Worm (Caenorhabditis elegans) whole organism, L2 larva: ENCODE measurements around the gene W04E12.9.

ENCODE experiments used
- R02D3.7 ChIP-seq: fragments of 150-350 bp; optimal IDR thresholded peaks from 2 replicates; lab custom pipeline; 2014; ENCODE audit warnings: missing biosample characterization, missing genetic modification characterization
- Y55F3AM.14 ChIP-seq: fragments of 200-800 bp; sonication (Bioruptor generic); optimal IDR thresholded peaks from 2 replicates; lab custom pipeline; 2018; ENCODE audit warnings: mild to moderate bottlenecking, missing genetic modification characterization, missing compliant biosample characterization
- ceh-82 ChIP-seq: fragments of 150-350 bp; optimal IDR thresholded peaks from 2 replicates; lab custom pipeline; 2014; ENCODE audit warnings: missing biosample characterization, missing genetic modification characterization
- fos-1 ChIP-seq: fragments of 150-350 bp; optimal IDR thresholded peaks from 2 replicates; lab custom pipeline; 2014; ENCODE audit warnings: missing biosample characterization, missing genetic modification characterization
- lsy-2 ChIP-seq, 2 experiments: fragments of 150-350 bp in 1 of 2; sonication (generic microtip) in 1 of 2; optimal IDR thresholded peaks; 2 replicates each; lab custom pipeline; 2014 to 2017; ENCODE audit warnings: missing biosample characterization in 2 of 2, missing genetic modification characterization in 2 of 2
- mab-5 ChIP-seq: fragments of 150-350 bp; optimal IDR thresholded peaks from 2 replicates; lab custom pipeline; 2014; ENCODE audit warnings: missing biosample characterization, missing genetic modification characterization
- nhr-77 ChIP-seq: fragments of 150-350 bp; optimal IDR thresholded peaks from 2 replicates; lab custom pipeline; 2014; ENCODE audit warnings: missing biosample characterization, missing genetic modification characterization
- zag-1 ChIP-seq: fragments of 150-350 bp; optimal IDR thresholded peaks from 2 replicates; lab custom pipeline; 2014; ENCODE audit warnings: missing biosample characterization, missing genetic modification characterization
- ztf-11 ChIP-seq: sonication (generic microtip); optimal IDR thresholded peaks from 2 replicates; lab custom pipeline; 2017; ENCODE audit warnings: missing biosample characterization, missing genetic modification characterization

DNA sequence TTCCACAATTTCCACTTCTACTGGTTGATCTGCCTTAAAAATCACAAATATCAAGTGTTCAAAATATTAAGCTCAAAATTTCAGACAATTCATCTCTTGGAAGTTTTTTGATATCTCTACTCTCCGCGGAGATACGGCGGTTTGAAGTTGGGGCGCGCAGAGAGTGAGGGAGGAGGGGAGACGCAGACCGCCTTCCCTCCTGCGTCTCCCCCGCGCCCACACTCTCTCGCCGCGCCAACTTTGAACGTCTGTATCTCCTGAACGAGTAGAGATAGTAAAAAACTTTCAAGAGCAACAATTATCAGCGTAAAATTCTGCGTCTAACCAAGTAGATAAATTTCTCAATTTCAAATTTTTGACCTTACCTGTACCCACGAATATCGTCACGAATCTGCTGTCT lies 28.4 kb upstream of the W04E12.9 start:
- TF ChIP-seq ztf-11 (tag; lab: Kevin White, UChicago), result no peak
- no peak for TF ChIP-seq ceh-82 (tag; lab: Kevin White, UChicago)
- TF ChIP-seq R02D3.7 (tag; lab: Kevin White, UChicago), result no peak
- TF ChIP-seq nhr-77 (tag; lab: Kevin White, UChicago), result no peak
- no peak for TF ChIP-seq mab-5
- TF ChIP-seq zag-1 (tag; lab: Kevin White, UChicago), result no peak
- no peak for TF ChIP-seq Y55F3AM.14
- no peak for TF ChIP-seq fos-1 (tag; lab: Kevin White, UChicago)
- TF ChIP-seq lsy-2 (tag; optimal IDR thresholded peaks at IDR 0.05; lab: Kevin White, UChicago), result no peak
